Worm (Caenorhabditis elegans): ENCODE results near the gene mans-3.

DNA sequence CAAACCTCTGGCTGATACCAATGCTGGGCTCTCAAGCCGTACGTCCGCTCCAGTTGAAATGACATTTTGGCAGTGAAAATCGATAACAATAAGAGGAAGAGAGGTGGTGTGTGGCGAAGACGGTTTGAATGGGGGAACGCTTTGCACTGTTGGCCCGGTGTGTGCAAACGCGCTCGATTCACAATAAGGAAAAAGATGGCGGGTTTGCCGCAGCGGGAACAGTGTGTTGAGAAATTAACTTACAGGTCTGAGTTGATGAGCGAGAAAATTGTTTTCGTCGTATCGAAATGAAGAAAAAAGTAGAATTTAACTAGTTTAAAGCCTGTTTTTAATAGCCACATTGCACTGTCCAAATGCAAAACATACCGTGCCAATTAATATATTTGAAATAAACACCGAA lies 13.9 kb downstream of the mans-3 start, which contains the start of gene metl-9:
- no peak for TF ChIP-seq elt-2 (tag; optimal IDR thresholded peaks at IDR 0.05)
- TF ChIP-seq npax-4 (tag; optimal IDR thresholded peaks at IDR 0.05): no peak
- no peak for TF ChIP-seq ceh-24 (tag; optimal IDR thresholded peaks at IDR 0.05)
- TF ChIP-seq pros-1 (tag; optimal IDR thresholded peaks at IDR 0.05): no peak
- TF ChIP-seq nhr-232 (tag; optimal IDR thresholded peaks at IDR 0.05): no peak
- no peak for TF ChIP-seq lim-6 (tag; optimal IDR thresholded peaks at IDR 0.05)
- no peak for TF ChIP-seq pqm-1 (tag; optimal IDR thresholded peaks at IDR 0.05)
- TF ChIP-seq gmeb-2 (tag; optimal IDR thresholded peaks at IDR 0.05): no peak
- no peak for TF ChIP-seq ama-1 (optimal IDR thresholded peaks at IDR 0.05)
- TF ChIP-seq lin-11 (tag; optimal IDR thresholded peaks at IDR 0.05): no peak
- TF ChIP-seq ceh-2 (tag; optimal IDR thresholded peaks at IDR 0.05): no peak
- TF ChIP-seq ceh-9 (tag; optimal IDR thresholded peaks at IDR 0.05): no peak

Measured in whole organism, late embryonic.